Fruit fly (Drosophila melanogaster) whole organism, embryonic: ENCODE measurements around the gene DopEcR.

Experiments
- CG10274 ChIP-seq: fragments of 200-800 bp; sonication (Bioruptor generic); optimal IDR thresholded peaks from 3 replicates; lab custom pipeline; 2017; ENCODE audit warnings: missing biosample characterization, mild to moderate bottlenecking, missing genetic modification characterization
- CG16779 ChIP-seq: fragments of 200-800 bp; sonication (Bioruptor generic); IDR thresholded peaks from 2 replicates; pipeline ENCODE4 v1.3.6; 2022; ENCODE audit warnings: missing biosample characterization, missing genetic modification characterization
- CG2678 ChIP-seq: fragments of 200-800 bp; sonication (Bioruptor generic); optimal IDR thresholded peaks from 3 replicates; lab custom pipeline; 2019; ENCODE audit warnings: missing biosample characterization, mild to moderate bottlenecking, missing genetic modification characterization, moderate library complexity
- CG6272 ChIP-seq: fragments of 200-800 bp; sonication (Bioruptor generic); IDR thresholded peaks from 2 replicates; pipeline ENCODE4 v1.3.6; 2022; ENCODE audit warnings: missing biosample characterization, missing genetic modification characterization
- Opbp ChIP-seq: fragments of 200-800 bp; sonication (Bioruptor generic); IDR thresholded peaks from 3 replicates; pipeline ENCODE4 v1.3.6; 2022; ENCODE audit warnings: missing biosample characterization, missing genetic modification characterization; ENCODE audit not compliant: partially characterized antibody
- jing ChIP-seq: fragments of 200-800 bp; sonication (Bioruptor generic); optimal IDR thresholded peaks from 2 replicates; lab custom pipeline; 2018; ENCODE audit warnings: missing biosample characterization, mild to moderate bottlenecking, missing genetic modification characterization

dm6 chr3L:4408313-4409133, 28.3 kb upstream of the DopEcR start:
- TF ChIP-seq jing (GFP tag; lab: Kevin White, UChicago) (no peak), CG6272 (GFP tag; lab: Robert Waterston, UW) (no peak), Opbp (GFP tag; lab: Robert Waterston, UW) (no peak), CG2678 (tag; lab: Kevin White, UChicago) (no peak), CG16779 (GFP tag; lab: Robert Waterston, UW) (no peak), CG10274 (no peak)
